Fruit fly (Drosophila melanogaster) whole organism, wandering third instar larva: ENCODE data around the gene Bruce.

ENCODE experiments used
- Abd-B ChIP-seq: fragments of >200 bp; optimal IDR thresholded peaks from 2 replicates; lab custom pipeline; 2017; ENCODE audit warnings: missing biosample characterization, missing genetic modification characterization
- CG9705 ChIP-seq: fragments of 200-800 bp; sonication (Bioruptor generic); optimal IDR thresholded peaks from 2 replicates; lab custom pipeline; 2018; ENCODE audit warnings: missing biosample characterization, mild to moderate bottlenecking, missing genetic modification characterization
- Hr83 ChIP-seq: fragments of 200-300 bp; sonication (Bioruptor generic); optimal IDR thresholded peaks from 2 replicates; lab custom pipeline; 2016; ENCODE audit warnings: missing biosample characterization, mild to moderate bottlenecking, missing genetic modification characterization, moderate library complexity; ENCODE audit not compliant: poor library complexity, severe bottlenecking
- Myc ChIP-seq: fragments of >200 bp; optimal IDR thresholded peaks from 2 replicates; lab custom pipeline; 2017
- N ChIP-seq: fragments of >200 bp; optimal IDR thresholded peaks from 2 replicates; lab custom pipeline; 2018; ENCODE audit warnings: missing biosample characterization, missing external identifiers, missing genetic modification characterization
- OdsH ChIP-seq: fragments of 200-800 bp; sonication (Bioruptor generic); optimal IDR thresholded peaks from 2 replicates; lab custom pipeline; 2016; ENCODE audit warnings: missing biosample characterization, mild to moderate bottlenecking, missing genetic modification characterization
- Sp1 ChIP-seq: fragments of 200-800 bp; sonication (Bioruptor generic); optimal IDR thresholded peaks from 3 replicates; lab custom pipeline; 2019; ENCODE audit warnings: missing biosample characterization, mild to moderate bottlenecking, missing genetic modification characterization, moderate library complexity
- jim ChIP-seq: fragments of 175-275, 200-325 bp; sonication (Bioruptor generic); optimal IDR thresholded peaks from 2 replicates; lab custom pipeline; 2016; ENCODE audit warnings: missing biosample characterization, mild to moderate bottlenecking, missing genetic modification characterization
- lola ChIP-seq: fragments of >200 bp; optimal IDR thresholded peaks from 2 replicates; lab custom pipeline; 2017; ENCODE audit warnings: missing biosample characterization, missing genetic modification characterization
- pan ChIP-seq: fragments of >200 bp; optimal IDR thresholded peaks from 2 replicates; lab custom pipeline; 2017
- psq ChIP-seq: fragments of 200-800 bp; sonication (Bioruptor generic); optimal IDR thresholded peaks from 3 replicates; lab custom pipeline; 2017; ENCODE audit warnings: missing biosample characterization, mild to moderate bottlenecking, missing genetic modification characterization, moderate library complexity
- woc ChIP-seq: sonication (Bioruptor generic); optimal IDR thresholded peaks from 2 replicates; lab custom pipeline; 2016; ENCODE audit warnings: missing biosample characterization, mild to moderate bottlenecking, missing genetic modification characterization

DNA sequence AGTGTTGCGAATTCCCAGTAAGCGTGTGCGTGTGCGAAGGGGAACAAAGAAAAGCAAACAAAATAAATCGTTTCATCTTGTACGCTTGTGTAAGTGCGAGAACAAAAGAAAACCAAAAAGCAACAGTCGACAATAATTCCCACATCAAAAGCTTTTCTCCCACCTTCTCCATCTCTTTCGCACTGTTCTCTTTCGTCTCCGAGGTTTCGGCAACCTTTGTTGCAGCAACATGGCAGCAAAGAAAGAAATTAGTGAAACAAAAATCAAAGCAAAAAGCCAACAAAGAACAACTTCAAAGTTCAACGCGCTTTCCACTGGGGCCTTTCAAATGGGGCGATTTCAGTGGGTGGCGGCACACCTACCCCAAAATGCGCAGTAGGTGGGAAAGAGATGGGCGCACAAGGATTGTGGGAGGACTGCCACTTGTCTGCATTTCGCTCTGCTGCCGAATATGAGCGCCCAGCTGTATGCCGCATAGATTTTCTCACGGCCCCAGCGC is 20.9 kb upstream of the Bruce start:
- peak; percentile 65 for TF ChIP-seq CG9705 (GFP tag; lab: Kevin White, UChicago)
- no peak for TF ChIP-seq lola
- peak; percentile 55 for TF ChIP-seq jim (GFP tag; lab: Kevin White, UChicago)
- TF ChIP-seq psq (GFP tag; lab: Kevin White, UChicago) = peak; percentile 72
- TF ChIP-seq Hr83 (GFP tag; lab: Kevin White, UChicago) = no peak
- peak; percentile 93 for TF ChIP-seq Sp1 (GFP tag; lab: Kevin White, UChicago)
- TF ChIP-seq woc (GFP tag; lab: Kevin White, UChicago) = no peak
- TF ChIP-seq pan = no peak
- no peak for TF ChIP-seq Myc
- TF ChIP-seq Abd-B = no peak
- no peak for TF ChIP-seq OdsH (GFP tag; lab: Kevin White, UChicago)
- no peak for TF ChIP-seq N (GFP tag; lab: Kevin White, UChicago)
